Fruit fly (Drosophila melanogaster): ENCODE measurements around the gene Tpt.
A peak's percentile ranks its signal among the peaks of the same experiment; 100 is the strongest.

Gene Tpt

DNA sequence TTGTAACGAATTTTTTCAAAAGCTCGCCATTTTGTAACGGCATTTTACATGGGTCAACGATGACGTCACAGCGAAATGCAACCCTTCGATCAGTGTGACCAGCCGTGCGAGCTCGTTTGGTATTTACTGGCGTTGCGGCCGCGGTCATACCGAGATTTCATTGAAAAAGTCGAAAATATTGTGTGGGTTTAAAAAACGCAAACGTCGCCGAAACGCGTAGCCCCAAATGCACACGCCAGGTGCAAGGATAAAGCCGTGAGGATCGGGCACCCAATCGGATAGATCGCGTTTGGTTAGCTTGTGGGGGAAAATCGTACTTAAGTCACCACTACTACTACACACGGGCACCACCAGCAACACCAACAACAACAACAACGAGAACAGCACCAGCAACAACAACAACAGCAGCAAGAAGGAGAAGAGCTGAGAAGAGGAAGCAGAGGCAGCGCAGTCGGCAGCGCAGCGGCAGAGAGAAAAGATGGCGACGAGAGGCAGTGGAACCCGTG lies 19.8 kb upstream of the Tpt start, which contains the start of gene Cbl (continued):
- TF ChIP-seq CG5180 (GFP tag; optimal IDR thresholded peaks at IDR 0.05) (no peak), ttk (GFP tag; IDR thresholded peaks at IDR 0.05) (no peak), crp (GFP tag; optimal IDR thresholded peaks at IDR 0.05) (peak in 1 of 2 experiments; percentile 28), amos (GFP tag; IDR thresholded peaks at IDR 0.05; ENCODE audit: partially characterized antibody) (no peak; the same call in 1 of the 2 replicates), cas (GFP tag; IDR thresholded peaks at IDR 0.05) (no peak), Dip3 (GFP tag; optimal IDR thresholded peaks at IDR 0.05) (no peak), mam (GFP tag; optimal IDR thresholded peaks at IDR 0.05) (no peak), trh (GFP tag; optimal IDR thresholded peaks at IDR 0.05) (no peak), CG4282 (GFP tag; optimal IDR thresholded peaks at IDR 0.05) (no peak), usp (GFP tag; optimal IDR thresholded peaks at IDR 0.05) (no peak), abd-A (tag; optimal IDR thresholded peaks at IDR 0.05) (no peak), CG4404 (GFP tag; IDR thresholded peaks at IDR 0.05) (no peak), H15 (GFP tag; IDR thresholded peaks at IDR 0.05) (no peak), CG1602 (GFP tag; optimal IDR thresholded peaks at IDR 0.05) (no peak), Abd-B (GFP tag; optimal IDR thresholded peaks at IDR 0.05) (no peak), CG17186 (GFP tag; optimal IDR thresholded peaks at IDR 0.05) (peak; percentile 61), CG11093 (GFP tag; IDR thresholded peaks at IDR 0.05) (no peak), CG15011 (GFP tag; optimal IDR thresholded peaks at IDR 0.05) (no peak), Blimp-1 (GFP tag; optimal IDR thresholded peaks at IDR 0.05) (no peak), Rx (GFP tag; IDR thresholded peaks at IDR 0.05) (no peak), CG32767 (GFP tag; IDR thresholded peaks at IDR 0.05) (no peak), pita (GFP tag; optimal IDR thresholded peaks at IDR 0.05) (no peak), trem (tag; optimal IDR thresholded peaks at IDR 0.05) (peak; percentile 69), sqz (GFP tag; optimal IDR thresholded peaks at IDR 0.05) (no peak), kni (GFP tag; optimal IDR thresholded peaks at IDR 0.05) (no peak), fu2 (GFP tag; optimal IDR thresholded peaks at IDR 0.05) (no peak), inv (GFP tag; IDR thresholded peaks at IDR 0.05; ENCODE audit: partially characterized antibody) (no peak), dmrt11E (tag; optimal IDR thresholded peaks at IDR 0.05) (no peak), gt (GFP tag; IDR thresholded peaks at IDR 0.05) (peak; percentile 41; the same call in 1 of the 2 replicates), HLH54F (GFP tag; optimal IDR thresholded peaks at IDR 0.05) (no peak), HLH3B (GFP tag; IDR thresholded peaks at IDR 0.05) (no peak; the same call in 1 of the 2 replicates), Hr78 (GFP tag; optimal IDR thresholded peaks at IDR 0.05) (no peak), shn (GFP tag; optimal IDR thresholded peaks at IDR 0.05) (no peak), CG18619 (GFP tag; optimal IDR thresholded peaks at IDR 0.05) (no peak), bowl (GFP tag; IDR thresholded peaks at IDR 0.05) (no peak), Meics (GFP tag; optimal IDR thresholded peaks at IDR 0.05) (no peak), BtbVII (GFP tag; optimal IDR thresholded peaks at IDR 0.05) (no peak), CG2889 (GFP tag; IDR thresholded peaks at IDR 0.05) (no peak), pho (GFP tag; optimal IDR thresholded peaks at IDR 0.05) (no peak), CG16863 (GFP tag; optimal IDR thresholded peaks at IDR 0.05) (no peak), pb (GFP tag; optimal IDR thresholded peaks at IDR 0.05) (no peak), CG10959 (GFP tag; IDR thresholded peaks at IDR 0.05) (no peak), run (tag; optimal IDR thresholded peaks at IDR 0.05) (no peak), gcm (GFP tag; optimal IDR thresholded peaks at IDR 0.05) (no peak), Hmx (GFP tag; optimal IDR thresholded peaks at IDR 0.05) (no peak), CG8944 (GFP tag; optimal IDR thresholded peaks at IDR 0.05) (no peak), HmgD (GFP tag; optimal IDR thresholded peaks at IDR 0.05) (peak; percentile 60), CG1832 (GFP tag; optimal IDR thresholded peaks at IDR 0.05) (no peak), eyg (GFP tag; optimal IDR thresholded peaks at IDR 0.05) (no peak), Atf6 (GFP tag; IDR thresholded peaks at IDR 0.05) (0 out of 2 replicates have a peak, but pooled peaks have one; percentile 26), CG13123 (GFP tag; optimal IDR thresholded peaks at IDR 0.05) (no peak)

Data from whole organism, embryonic.